Fruit fly (Drosophila melanogaster): ENCODE data around the gene kud.
A peak's percentile ranks its signal among the peaks of the same experiment; 100 is the strongest.

Gene kud

DNA sequence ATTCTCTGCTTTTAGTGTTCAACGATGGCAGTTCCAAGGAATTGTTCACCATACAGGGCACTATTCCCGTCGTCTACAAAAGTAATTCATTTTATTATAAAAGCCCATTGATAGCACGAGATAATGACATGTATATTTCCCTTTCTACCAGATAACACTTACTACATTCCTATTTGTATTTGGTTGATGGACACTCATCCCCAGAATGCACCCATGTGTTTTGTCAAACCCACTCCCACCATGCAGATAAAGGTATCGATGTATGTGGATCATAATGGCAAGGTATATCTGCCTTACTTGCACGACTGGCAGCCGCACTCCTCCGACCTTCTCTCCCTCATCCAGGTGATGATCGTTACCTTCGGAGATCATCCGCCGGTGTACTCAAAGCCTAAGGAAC lies 1.8 kb downstream of the kud start:
- TF ChIP-seq Hnf4 (GFP tag; optimal IDR thresholded peaks at IDR 0.05) (no peak), CrebA (GFP tag; optimal IDR thresholded peaks at IDR 0.05; ENCODE audit: borderline replicate concordance) (no peak), fru (GFP tag; optimal IDR thresholded peaks at IDR 0.05) (no peak), Hr83 (GFP tag; optimal IDR thresholded peaks at IDR 0.05; ENCODE audit: poor library complexity, severe bottlenecking) (no peak), Myc (optimal IDR thresholded peaks at IDR 0.05) (no peak), Dfd (GFP tag; optimal IDR thresholded peaks at IDR 0.05) (no peak), Sp1 (GFP tag; optimal IDR thresholded peaks at IDR 0.05) (no peak), br (GFP tag; optimal IDR thresholded peaks at IDR 0.05) (no peak), jim (GFP tag; optimal IDR thresholded peaks at IDR 0.05) (no peak), dmrt93B (GFP tag; optimal IDR thresholded peaks at IDR 0.05) (no peak)

DNA sequence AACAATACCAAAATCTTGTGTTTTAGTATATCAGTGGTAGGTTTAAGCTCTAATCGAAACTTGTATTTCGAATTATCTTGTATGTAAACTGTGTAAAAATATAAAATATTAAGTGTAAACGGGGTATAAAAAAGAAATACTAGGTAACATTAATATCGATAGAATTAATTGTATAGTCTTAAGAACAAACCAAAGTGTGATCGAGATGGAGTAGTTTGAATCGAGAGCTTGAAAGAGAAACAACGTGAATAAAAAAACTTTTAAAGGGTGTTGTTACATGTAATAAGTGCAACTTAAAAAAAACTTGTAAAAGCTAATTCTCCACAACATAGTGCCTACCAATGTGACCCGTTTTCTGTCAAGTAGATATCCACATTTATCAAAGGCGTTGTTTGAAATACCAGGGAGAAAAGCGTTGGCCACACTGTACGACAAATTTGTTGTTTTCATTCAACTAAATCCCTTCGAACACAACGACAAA lies 2.7 kb downstream of the kud start, which contains the start of gene TSG101:
TSG101 (plus strand) TSS at position 208 of the 481 bp plus-strand sequence.
- no peak for TF ChIP-seq foxo (GFP tag; optimal IDR thresholded peaks at IDR 0.05)
- no peak for TF ChIP-seq sv (GFP tag; optimal IDR thresholded peaks at IDR 0.05)
- TF ChIP-seq Sp1 (GFP tag; optimal IDR thresholded peaks at IDR 0.05), result no peak
- TF ChIP-seq Mio (GFP tag; optimal IDR thresholded peaks at IDR 0.05), result no peak
- TF ChIP-seq rgr (GFP tag; optimal IDR thresholded peaks at IDR 0.05), result peak; percentile 6
- TF ChIP-seq Rel (GFP tag; optimal IDR thresholded peaks at IDR 0.05), result no peak
- TF ChIP-seq Rel (tag; optimal IDR thresholded peaks at IDR 0.05), result peak; percentile 35
- TF ChIP-seq N (GFP tag; optimal IDR thresholded peaks at IDR 0.05), result peak; percentile 78
- no peak for TF ChIP-seq ey (GFP tag; optimal IDR thresholded peaks at IDR 0.05)
- TF ChIP-seq dsf (GFP tag; optimal IDR thresholded peaks at IDR 0.05; ENCODE audit: borderline replicate concordance), result no peak
- no peak for TF ChIP-seq Dif (GFP tag; optimal IDR thresholded peaks at IDR 0.05; ENCODE audit: partially characterized antibody)
- no peak for TF ChIP-seq h (GFP tag; optimal IDR thresholded peaks at IDR 0.05)
- TF ChIP-seq usp (GFP tag; optimal IDR thresholded peaks at IDR 0.05), result no peak
- no peak for TF ChIP-seq psq (GFP tag; optimal IDR thresholded peaks at IDR 0.05)
- TF ChIP-seq CrebA (GFP tag; optimal IDR thresholded peaks at IDR 0.05; ENCODE audit: borderline replicate concordance), result no peak
- no peak for TF ChIP-seq Hr83 (GFP tag; optimal IDR thresholded peaks at IDR 0.05; ENCODE audit: poor library complexity, severe bottlenecking)

DNA sequence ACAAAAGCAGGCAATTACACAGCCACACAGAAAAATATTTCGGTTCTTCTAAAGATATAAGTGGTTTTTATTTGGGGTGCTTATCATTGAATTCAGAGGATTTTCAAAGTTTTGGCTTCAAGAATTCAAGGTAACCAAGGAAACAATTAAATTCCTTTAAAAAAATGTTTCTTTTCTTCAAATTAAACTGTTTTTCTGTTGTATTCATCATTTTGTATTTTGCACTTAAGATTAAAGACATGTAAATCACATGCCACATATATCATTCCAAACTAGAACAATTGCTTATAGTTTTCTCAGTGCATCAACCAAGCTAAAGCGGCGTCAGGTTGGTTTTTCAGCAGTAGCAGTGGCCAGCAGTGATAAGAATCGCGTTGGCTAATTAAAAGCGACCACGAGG lies 4.3 kb downstream of the kud start:
- no peak for TF ChIP-seq Hr78 (GFP tag; optimal IDR thresholded peaks at IDR 0.05)
- no peak for TF ChIP-seq Mio (GFP tag; optimal IDR thresholded peaks at IDR 0.05)
- TF ChIP-seq CG9705 (GFP tag; optimal IDR thresholded peaks at IDR 0.05), result no peak
- TF ChIP-seq Vsx2 (GFP tag; optimal IDR thresholded peaks at IDR 0.05; ENCODE audit: partially characterized antibody), result no peak
- TF ChIP-seq br (GFP tag; optimal IDR thresholded peaks at IDR 0.05), result no peak
- TF ChIP-seq CrebA (GFP tag; optimal IDR thresholded peaks at IDR 0.05; ENCODE audit: borderline replicate concordance), result no peak
- no peak for TF ChIP-seq N (GFP tag; optimal IDR thresholded peaks at IDR 0.05)
- no peak for TF ChIP-seq rgr (GFP tag; optimal IDR thresholded peaks at IDR 0.05)

DNA sequence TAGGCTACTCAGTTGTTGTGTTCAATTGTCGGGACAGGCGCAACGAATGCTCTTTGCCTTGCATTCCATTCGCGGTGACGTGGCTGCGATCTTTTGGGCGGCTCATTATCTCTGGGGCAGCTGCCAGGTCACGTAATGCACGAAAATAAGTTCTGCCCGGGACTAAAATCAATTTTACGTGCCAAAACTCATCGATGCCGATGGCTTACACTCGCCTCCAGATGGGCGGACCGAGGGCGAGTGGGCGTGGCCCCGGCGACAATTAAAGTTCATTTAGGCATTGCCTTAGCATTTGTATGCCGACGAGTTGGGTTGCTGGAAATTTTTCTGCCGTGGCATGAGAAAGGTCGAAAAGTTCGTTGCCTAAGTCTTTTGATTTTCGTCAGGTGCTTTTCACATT lies 8.1 kb downstream of the kud start:
- TF ChIP-seq dl (GFP tag; optimal IDR thresholded peaks at IDR 0.05; ENCODE audit: insufficient read depth in 1 of 2, partially characterized antibody in 2 of 2) (no peak), Myc (optimal IDR thresholded peaks at IDR 0.05) (no peak), CG32264 (GFP tag; optimal IDR thresholded peaks at IDR 0.05) (no peak), tai (GFP tag; optimal IDR thresholded peaks at IDR 0.05) (no peak), N (GFP tag; optimal IDR thresholded peaks at IDR 0.05) (no peak), h (GFP tag; optimal IDR thresholded peaks at IDR 0.05) (no peak), dsf (GFP tag; optimal IDR thresholded peaks at IDR 0.05; ENCODE audit: borderline replicate concordance) (no peak), Hnf4 (GFP tag; optimal IDR thresholded peaks at IDR 0.05) (no peak), usp (GFP tag; optimal IDR thresholded peaks at IDR 0.05) (no peak), woc (GFP tag; optimal IDR thresholded peaks at IDR 0.05) (no peak), Vsx2 (GFP tag; optimal IDR thresholded peaks at IDR 0.05; ENCODE audit: partially characterized antibody) (no peak), Mio (GFP tag; optimal IDR thresholded peaks at IDR 0.05) (no peak), OdsH (GFP tag; optimal IDR thresholded peaks at IDR 0.05) (no peak), rgr (GFP tag; optimal IDR thresholded peaks at IDR 0.05) (no peak), Sp1 (GFP tag; optimal IDR thresholded peaks at IDR 0.05) (no peak), sage (GFP tag; optimal IDR thresholded peaks at IDR 0.05) (no peak)
